Worm (Caenorhabditis elegans): ENCODE measurements around the gene C10A4.2.

DNA sequence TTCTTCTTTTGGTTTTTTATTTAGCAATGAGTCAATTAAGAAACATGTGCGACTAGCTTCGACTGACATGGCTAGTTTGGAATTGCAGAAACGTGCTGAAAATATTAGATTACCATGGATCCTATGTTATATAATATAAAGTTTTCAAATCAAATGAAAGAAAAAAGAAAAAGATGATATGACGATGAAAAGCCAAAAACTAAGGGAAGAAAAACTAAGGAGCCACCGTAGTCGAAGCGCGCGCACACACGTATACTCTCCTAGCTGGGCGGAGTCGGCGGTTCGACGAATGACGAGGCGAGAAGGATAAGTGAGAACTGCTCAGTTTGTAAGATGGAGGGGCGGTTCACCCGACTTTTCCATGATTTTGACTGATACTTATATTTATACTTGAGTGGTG is 14.8 kb downstream of the C10A4.2 start, which contains the start of gene mnm-2:
- no peak for TF ChIP-seq pax-1 (tag; optimal IDR thresholded peaks at IDR 0.05)
- TF ChIP-seq nhr-11 (tag; optimal IDR thresholded peaks at IDR 0.05), result no peak
- no peak for TF ChIP-seq ceh-30 (tag; optimal IDR thresholded peaks at IDR 0.05)
- TF ChIP-seq pag-3 (tag; optimal IDR thresholded peaks at IDR 0.05; ENCODE audit: borderline replicate concordance), result no peak
- no peak for TF ChIP-seq dve-1 (tag; optimal IDR thresholded peaks at IDR 0.05)
- no peak for TF ChIP-seq fax-1 (tag; optimal IDR thresholded peaks at IDR 0.05)
- TF ChIP-seq unc-55 (GFP tag; optimal IDR thresholded peaks at IDR 0.05), result no peak
- no peak for TF ChIP-seq ama-1 (optimal IDR thresholded peaks at IDR 0.05)
- TF ChIP-seq ceh-14 (tag; optimal IDR thresholded peaks at IDR 0.05), result no peak
